Worm (Caenorhabditis elegans) whole organism, L1 larva: Measurements from ENCODE around the gene osm-3.

Experiments used
- ama-1 ChIP-seq: fragments of 150-350 bp; optimal IDR thresholded peaks from 2 replicates; lab custom pipeline; 2014
- ces-1 ChIP-seq: fragments of 150-350 bp; optimal IDR thresholded peaks from 2 replicates; lab custom pipeline; 2014; ENCODE audit warnings: missing biosample characterization, missing genetic modification reagents, missing genetic modification characterization
- elt-3 ChIP-seq, 6 experiments: fragments of 150-350 bp in 1 of 6; sonication (generic microtip); optimal IDR thresholded peaks; 2 replicates each; lab custom pipeline; 2017 to 2018; ENCODE audit warnings: missing biosample characterization in 6 of 6, missing genetic modification characterization in 6 of 6, inconsistent platforms in 1 of 6
- lin-35 ChIP-seq, 2 experiments: fragments of 150-350 bp; optimal IDR thresholded peaks; 2 replicates each; lab custom pipeline; 2014; ENCODE audit warnings: missing biosample characterization in 2 of 2, missing genetic modification characterization in 2 of 2, missing genetic modification reagents in 2 of 2
- nhr-11 ChIP-seq: fragments of 150-350 bp; optimal IDR thresholded peaks from 2 replicates; lab custom pipeline; 2014; ENCODE audit warnings: missing biosample characterization, missing genetic modification characterization
- nhr-237 ChIP-seq: fragments of 150-350 bp; optimal IDR thresholded peaks from 2 replicates; lab custom pipeline; 2014; ENCODE audit warnings: missing biosample characterization, missing genetic modification characterization
- nhr-71 ChIP-seq: sonication (generic microtip); optimal IDR thresholded peaks from 2 replicates; lab custom pipeline; 2016; ENCODE audit warnings: mild to moderate bottlenecking, missing genetic modification characterization, moderate library complexity, missing compliant biosample characterization
- nhr-77 ChIP-seq: fragments of 150-350 bp; optimal IDR thresholded peaks from 2 replicates; lab custom pipeline; 2014; ENCODE audit warnings: missing biosample characterization, missing genetic modification characterization
- nhr-90 ChIP-seq: sonication (generic microtip); optimal IDR thresholded peaks from 2 replicates; lab custom pipeline; 2016; ENCODE audit warnings: mild to moderate bottlenecking, missing genetic modification characterization, missing compliant biosample characterization; ENCODE audit not compliant: poor library complexity
- pqm-1 ChIP-seq: sonication (generic microtip); optimal IDR thresholded peaks from 3 replicates; lab custom pipeline; 2017; ENCODE audit warnings: missing biosample characterization, missing genetic modification characterization
- zip-4 ChIP-seq: fragments of 200-800 bp; sonication (Bioruptor generic); optimal IDR thresholded peaks from 2 replicates; lab custom pipeline; 2018; ENCODE audit warnings: mild to moderate bottlenecking, missing genetic modification characterization, moderate library complexity, missing compliant biosample characterization

DNA sequence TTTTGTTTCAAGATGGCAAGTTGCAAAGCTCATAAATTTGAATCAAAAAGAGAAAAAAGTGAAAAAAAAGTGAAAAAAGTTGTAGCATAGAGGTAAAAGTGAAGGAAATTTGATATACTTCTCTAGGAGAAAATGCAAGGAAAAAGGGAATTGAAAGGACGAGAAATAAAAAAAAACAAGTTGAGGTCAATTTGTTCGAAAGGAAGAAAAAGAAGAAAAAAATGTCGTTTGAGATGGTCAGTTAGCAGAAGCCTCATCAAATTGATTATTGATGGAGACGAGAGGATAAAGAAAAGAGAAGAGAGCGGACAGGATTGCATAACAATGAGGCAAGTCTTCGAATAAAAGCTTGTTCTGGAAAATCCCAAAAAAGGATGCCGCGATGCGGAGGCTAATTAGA is 19.3 kb upstream of the osm-3 start:
- TF ChIP-seq nhr-71 (tag; lab: Kevin White, UChicago): no peak
- no peak for TF ChIP-seq ama-1 (lab: Kevin White, UChicago)
- TF ChIP-seq nhr-237 (tag; lab: Kevin White, UChicago): no peak
- no peak for TF ChIP-seq elt-3 (tag; optimal IDR thresholded peaks at IDR 0.05; lab: Kevin White, UChicago)
- no peak for TF ChIP-seq pqm-1
- TF ChIP-seq ces-1 (GFP tag; lab: Kevin White, UChicago): no peak
- TF ChIP-seq nhr-90 (tag; lab: Kevin White, UChicago): no peak
- TF ChIP-seq nhr-77 (tag; lab: Kevin White, UChicago): no peak
- no peak for TF ChIP-seq nhr-11
- no peak for TF ChIP-seq lin-35 (GFP tag; optimal IDR thresholded peaks at IDR 0.05; lab: Kevin White, UChicago)
- no peak for TF ChIP-seq zip-4 (GFP tag; lab: Kevin White, UChicago)
